Fruit fly (Drosophila melanogaster) whole organism, embryonic: ENCODE data around the gene CG34298.

Source experiments
- Adf1 ChIP-seq: fragments of 200-800 bp; sonication (Bioruptor generic); IDR thresholded peaks from 2 replicates; pipeline ENCODE4 v1.3.6; 2022; ENCODE audit warnings: missing biosample characterization, missing genetic modification characterization
- Atf-2 ChIP-seq: fragments of 200-800 bp; sonication (Bioruptor generic); optimal IDR thresholded peaks from 2 replicates; lab custom pipeline; 2016; ENCODE audit warnings: missing biosample characterization, missing genetic modification characterization
- B-H2 ChIP-seq: fragments of 200-800 bp; sonication (Bioruptor generic); optimal IDR thresholded peaks from 2 replicates; lab custom pipeline; 2018; ENCODE audit warnings: missing biosample characterization, mild to moderate bottlenecking, missing genetic modification characterization
- BEAF-32 ChIP-seq: fragments of 200-800 bp; sonication (Bioruptor generic); optimal IDR thresholded peaks from 3 replicates; lab custom pipeline; 2017; ENCODE audit warnings: missing biosample characterization, missing genetic modification characterization, mild to moderate bottlenecking, moderate library complexity, missing genetic modification reagents
- BtbVII ChIP-seq: fragments of 200-800 bp; sonication (Bioruptor generic); optimal IDR thresholded peaks from 3 replicates; lab custom pipeline; 2017; ENCODE audit warnings: missing biosample characterization, mild to moderate bottlenecking, missing genetic modification characterization
- CG10366 ChIP-seq: fragments of 200-800 bp; sonication (Bioruptor generic); IDR thresholded peaks from 2 replicates; pipeline ENCODE4 v1.3.6; 2022; ENCODE audit warnings: missing biosample characterization, missing genetic modification characterization
- CG10431 ChIP-seq: fragments of 200-800 bp; sonication (Bioruptor generic); optimal IDR thresholded peaks from 3 replicates; lab custom pipeline; 2018; ENCODE audit warnings: missing biosample characterization, mild to moderate bottlenecking, missing genetic modification characterization
- CG10565 ChIP-seq: fragments of 200-800 bp; sonication (Bioruptor generic); optimal IDR thresholded peaks from 3 replicates; lab custom pipeline; 2016; ENCODE audit warnings: missing biosample characterization, mild to moderate bottlenecking, missing genetic modification characterization
- CG11696 ChIP-seq: fragments of 200-800 bp; sonication (Bioruptor generic); IDR thresholded peaks from 2 replicates; pipeline ENCODE4 v1.3.6; 2022; ENCODE audit warnings: missing biosample characterization, missing genetic modification characterization
- CG13296 ChIP-seq: fragments of 200-800 bp; sonication (Bioruptor generic); optimal IDR thresholded peaks from 3 replicates; lab custom pipeline; 2018; ENCODE audit warnings: missing biosample characterization, mild to moderate bottlenecking, missing genetic modification characterization
- CG13424 ChIP-seq: fragments of 200-800 bp; sonication (Bioruptor generic); optimal IDR thresholded peaks from 2 replicates; lab custom pipeline; 2019; ENCODE audit warnings: missing biosample characterization, mild to moderate bottlenecking, missing genetic modification characterization, moderate library complexity
- CG16779 ChIP-seq: fragments of 200-800 bp; sonication (Bioruptor generic); IDR thresholded peaks from 2 replicates; pipeline ENCODE4 v1.3.6; 2022; ENCODE audit warnings: missing biosample characterization, missing genetic modification characterization
- CG18262 ChIP-seq: fragments of 200-800 bp; optimal IDR thresholded peaks from 3 replicates; lab custom pipeline; 2019; ENCODE audit warnings: missing biosample characterization, mild to moderate bottlenecking, missing genetic modification characterization, moderate library complexity
- CG2120 ChIP-seq: fragments of 200-800 bp; sonication (Bioruptor generic); optimal IDR thresholded peaks from 3 replicates; lab custom pipeline; 2016; ENCODE audit warnings: missing biosample characterization, missing genetic modification characterization
- CG2712 ChIP-seq: fragments of 200-800 bp; optimal IDR thresholded peaks from 3 replicates; lab custom pipeline; 2019; ENCODE audit warnings: missing biosample characterization, mild to moderate bottlenecking, missing genetic modification characterization, moderate library complexity
- CG30431 ChIP-seq: fragments of 200-800 bp; sonication (Bioruptor generic); optimal IDR thresholded peaks from 2 replicates; lab custom pipeline; 2017; ENCODE audit warnings: missing biosample characterization, missing genetic modification characterization
- CG32767 ChIP-seq: fragments of 200-800 bp; sonication (Bioruptor generic); IDR thresholded peaks from 2 replicates; pipeline ENCODE4 v1.3.6; 2022; ENCODE audit warnings: missing biosample characterization, missing genetic modification characterization
- CG4282 ChIP-seq: fragments of 200-800 bp; sonication (Bioruptor generic); optimal IDR thresholded peaks from 2 replicates; lab custom pipeline; 2016; ENCODE audit warnings: missing biosample characterization, missing genetic modification characterization
- CG5245 ChIP-seq: fragments of 200-800 bp; sonication (Bioruptor generic); optimal IDR thresholded peaks from 3 replicates; lab custom pipeline; 2016; ENCODE audit warnings: missing biosample characterization, missing genetic modification characterization
- CG6654 ChIP-seq: fragments of 200-800 bp; sonication (Bioruptor generic); optimal IDR thresholded peaks from 2 replicates; lab custom pipeline; 2017; ENCODE audit warnings: missing biosample characterization, mild to moderate bottlenecking, missing genetic modification characterization
- CG7786 ChIP-seq: fragments of 200-800 bp; sonication (Bioruptor generic); optimal IDR thresholded peaks from 2 replicates; lab custom pipeline; 2016; ENCODE audit warnings: missing biosample characterization, missing genetic modification characterization
- CG8359 ChIP-seq: fragments of 200-800 bp; sonication (Bioruptor generic); optimal IDR thresholded peaks from 2 replicates; lab custom pipeline; 2017; ENCODE audit warnings: missing biosample characterization, mild to moderate bottlenecking, missing genetic modification characterization, borderline replicate concordance
- CTCF ChIP-seq: fragments of 200-800 bp; sonication (Bioruptor generic); optimal IDR thresholded peaks from 2 replicates; lab custom pipeline; 2017; ENCODE audit warnings: missing biosample characterization, mild to moderate bottlenecking, missing genetic modification characterization, moderate library complexity
- D ChIP-seq, 2 experiments: fragments of 200-800 bp in 1 of 2; fragments of >200 bp in 1 of 2; sonication (Bioruptor generic) in 1 of 2; optimal IDR thresholded peaks; 2 replicates in 1 of 2; 3 replicates in 1 of 2; lab custom pipeline; 2017; ENCODE audit warnings: mild to moderate bottlenecking in 1 of 2, missing biosample characterization in 1 of 2, missing genetic modification characterization in 1 of 2, missing genetic modification reagents in 1 of 2
- Dad ChIP-seq: fragments of 200-800 bp; sonication (Bioruptor generic); optimal IDR thresholded peaks from 3 replicates; lab custom pipeline; 2016; ENCODE audit warnings: missing biosample characterization, missing genetic modification characterization
- Dbx ChIP-seq: fragments of 200-800 bp; sonication (Bioruptor generic); IDR thresholded peaks from 3 replicates; pipeline ENCODE4 v1.3.6; 2022; ENCODE audit warnings: missing biosample characterization, missing genetic modification characterization
- Fer2 ChIP-seq: fragments of 200-800 bp; sonication (Bioruptor generic); optimal IDR thresholded peaks from 2 replicates; lab custom pipeline; 2018; ENCODE audit warnings: missing biosample characterization, mild to moderate bottlenecking, missing genetic modification characterization, moderate library complexity
- GATAe ChIP-seq: fragments of 200-800 bp; sonication (Bioruptor generic); conservative IDR thresholded peaks from 2 replicates; pipeline ENCODE4 v1.3.6; 2022; ENCODE audit warnings: missing biosample characterization, missing genetic modification characterization
- H15 ChIP-seq: fragments of 200-800 bp; sonication (Bioruptor generic); IDR thresholded peaks from 3 replicates; pipeline ENCODE4 v1.3.6; 2022; ENCODE audit warnings: missing biosample characterization, missing genetic modification characterization
- MESR4 ChIP-seq: fragments of 200-800 bp; sonication (Bioruptor generic); optimal IDR thresholded peaks from 2 replicates; lab custom pipeline; 2018; ENCODE audit warnings: missing biosample characterization, mild to moderate bottlenecking, missing genetic modification characterization, moderate library complexity
- Trl ChIP-seq, 3 experiments: fragments of >200 bp in 2 of 3; fragments of 200-800 bp in 1 of 3; sonication (Bioruptor generic) in 1 of 3; optimal IDR thresholded peaks; 2 replicates in 1 of 3; 3 replicates in 2 of 3; lab custom pipeline; 2016 to 2017; ENCODE audit warnings: missing biosample characterization in 1 of 3, missing genetic modification characterization in 1 of 3
- ci ChIP-seq: fragments of 200-800 bp; sonication (Bioruptor generic); IDR thresholded peaks from 3 replicates; pipeline ENCODE4 v1.3.6; 2022; ENCODE audit warnings: missing biosample characterization, missing genetic modification characterization
- inv ChIP-seq: fragments of 200-800 bp; sonication (Bioruptor generic); IDR thresholded peaks from 2 replicates; pipeline ENCODE4 v1.3.6; 2022; ENCODE audit warnings: missing biosample characterization, missing genetic modification characterization; ENCODE audit not compliant: partially characterized antibody
- mirr ChIP-seq: fragments of 200-800 bp; sonication (Bioruptor generic); optimal IDR thresholded peaks from 3 replicates; lab custom pipeline; 2018; ENCODE audit warnings: missing biosample characterization, mild to moderate bottlenecking, missing genetic modification characterization
- mld ChIP-seq: fragments of 200-800 bp; sonication (Bioruptor generic); IDR thresholded peaks from 3 replicates; pipeline ENCODE4 v1.3.6; 2022; ENCODE audit warnings: missing biosample characterization, missing genetic modification characterization; ENCODE audit not compliant: partially characterized antibody
- nmo ChIP-seq: fragments of 200-800 bp; sonication (Bioruptor generic); optimal IDR thresholded peaks from 2 replicates; lab custom pipeline; 2018; ENCODE audit warnings: missing biosample characterization, mild to moderate bottlenecking, missing genetic modification characterization, moderate library complexity
- peb ChIP-seq: fragments of 200-800 bp; sonication (Bioruptor generic); IDR thresholded peaks from 2 replicates; pipeline ENCODE4 v1.3.6; 2022; ENCODE audit warnings: missing biosample characterization, missing genetic modification characterization
- pros ChIP-seq: fragments of 200-800 bp; sonication (Bioruptor generic); optimal IDR thresholded peaks from 3 replicates; lab custom pipeline; 2019; ENCODE audit warnings: missing biosample characterization, mild to moderate bottlenecking, missing genetic modification characterization, moderate library complexity
- psq ChIP-seq: fragments of 200-800 bp; sonication (Bioruptor generic); optimal IDR thresholded peaks from 2 replicates; lab custom pipeline; 2017; ENCODE audit warnings: missing biosample characterization, missing genetic modification characterization
- pzg ChIP-seq: fragments of 200-800 bp; sonication (Bioruptor generic); optimal IDR thresholded peaks from 3 replicates; lab custom pipeline; 2018; ENCODE audit warnings: missing biosample characterization, mild to moderate bottlenecking, missing genetic modification characterization, moderate library complexity
- slbo ChIP-seq: fragments of 200-800 bp; sonication (Bioruptor generic); IDR thresholded peaks from 2 replicates; pipeline ENCODE4 v1.3.6; 2022; ENCODE audit warnings: missing biosample characterization, missing genetic modification characterization
- sna ChIP-seq: fragments of 200-800 bp; sonication (Bioruptor generic); IDR thresholded peaks from 2 replicates; pipeline ENCODE4 v1.3.6; 2022; ENCODE audit warnings: missing biosample characterization, missing genetic modification characterization; ENCODE audit not compliant: partially characterized antibody
- sr ChIP-seq: fragments of 200-800 bp; sonication (Bioruptor generic); IDR thresholded peaks from 3 replicates; pipeline ENCODE4 v1.3.6; 2022; ENCODE audit warnings: missing biosample characterization, missing genetic modification characterization
- ssp ChIP-seq: fragments of 200-800 bp; sonication (Bioruptor generic); IDR thresholded peaks from 2 replicates; pipeline ENCODE4 v1.3.6; 2022; ENCODE audit warnings: missing biosample characterization, missing genetic modification characterization
- tio ChIP-seq: fragments of 200-800 bp; sonication (Bioruptor generic); optimal IDR thresholded peaks from 2 replicates; lab custom pipeline; 2017; ENCODE audit warnings: missing biosample characterization, missing genetic modification characterization, inconsistent platforms
- trem ChIP-seq: fragments of 200-800 bp; optimal IDR thresholded peaks from 3 replicates; lab custom pipeline; 2019; ENCODE audit warnings: missing biosample characterization, mild to moderate bottlenecking, missing genetic modification characterization, moderate library complexity
- twi ChIP-seq: fragments of 200-800 bp; optimal IDR thresholded peaks from 2 replicates; lab custom pipeline; 2019; ENCODE audit warnings: missing biosample characterization, mild to moderate bottlenecking, missing genetic modification characterization, moderate library complexity
- vfl ChIP-seq: fragments of 200-800 bp; sonication (Bioruptor generic); optimal IDR thresholded peaks from 2 replicates; lab custom pipeline; 2016; ENCODE audit warnings: missing biosample characterization, missing genetic modification characterization
- zen ChIP-seq: fragments of 200-800 bp; sonication (Bioruptor generic); optimal IDR thresholded peaks from 3 replicates; lab custom pipeline; 2018; ENCODE audit warnings: missing biosample characterization, mild to moderate bottlenecking, missing genetic modification characterization, moderate library complexity

Gene CG34298

DNA sequence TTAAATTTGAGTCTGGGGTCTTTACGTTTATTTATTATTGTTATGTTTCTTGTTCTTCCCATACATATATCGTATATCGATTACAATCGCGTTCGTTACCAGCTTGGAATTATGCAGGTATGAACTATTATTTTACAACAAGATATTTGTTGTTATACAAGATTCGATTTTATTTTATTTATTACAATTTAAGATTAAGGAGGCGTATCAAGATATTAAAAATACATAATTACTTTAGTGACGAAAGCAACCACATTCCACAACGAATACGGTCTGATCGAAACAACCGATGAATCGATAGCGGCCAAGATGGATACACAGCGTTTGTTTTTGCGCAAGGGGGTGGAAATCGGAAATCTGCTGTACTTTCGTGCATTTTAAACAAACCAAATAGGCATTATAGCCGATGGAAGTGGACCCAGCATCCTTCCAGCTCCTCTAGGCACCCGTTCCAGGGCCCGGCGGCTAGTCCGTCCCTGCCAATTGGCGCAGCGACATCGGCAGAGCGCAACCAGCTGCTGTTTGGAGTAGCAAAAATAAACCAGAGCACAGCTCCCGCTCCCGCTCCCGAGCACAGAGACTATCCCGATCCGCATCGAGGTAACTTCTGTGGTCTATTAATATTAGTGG is 1.9 kb upstream of the CG34298 start, which contains the start of the genes CG15525 and CG11504:
TSS of gene CG15525 (minus strand) at position 70 of the 630 bp plus-strand sequence.
TSS of gene CG11504 (plus strand) at position 294 of the 630 bp plus-strand sequence.
- peak; percentile 75 for TF ChIP-seq CG2120 (GFP tag; lab: Kevin White, UChicago)
- TF ChIP-seq Atf-2 (GFP tag; lab: Kevin White, UChicago) = peak; percentile 1
- TF ChIP-seq CG2712 (tag; lab: Kevin White, UChicago) = no peak
- TF ChIP-seq inv (GFP tag; lab: Robert Waterston, UW) = peak; percentile 87
- TF ChIP-seq CG10366 (GFP tag; lab: Robert Waterston, UW) = peak; percentile 54; the same call in 1 of the 2 replicates
- TF ChIP-seq Dad = peak; percentile 5
- TF ChIP-seq CG32767 (GFP tag; lab: Robert Waterston, UW) = peak; percentile 92
- TF ChIP-seq pros = no peak
- TF ChIP-seq Adf1 (GFP tag; lab: Robert Waterston, UW) = no peak
- no peak for TF ChIP-seq GATAe (GFP tag; lab: Robert Waterston, UW)
- TF ChIP-seq sna (GFP tag; lab: Robert Waterston, UW) = peak; percentile 89
- peak; percentile 62 for TF ChIP-seq nmo
- no peak for TF ChIP-seq Trl (optimal IDR thresholded peaks at IDR 0.05; lab: Kevin White, UChicago)
- no peak for TF ChIP-seq Trl (GFP tag; optimal IDR thresholded peaks at IDR 0.05; lab: Kevin White, UChicago)
- no peak for TF ChIP-seq CG4282 (GFP tag; lab: Kevin White, UChicago)
- TF ChIP-seq tio (GFP tag; lab: Kevin White, UChicago) = no peak
- no peak for TF ChIP-seq CG16779 (GFP tag; lab: Robert Waterston, UW)
- TF ChIP-seq vfl (GFP tag; lab: Kevin White, UChicago) = peak; percentile 34
- TF ChIP-seq psq = no peak
- peak; percentile 63 for TF ChIP-seq pzg (GFP tag; lab: Kevin White, UChicago)
- TF ChIP-seq CG5245 (GFP tag; lab: Kevin White, UChicago) = no peak
- peak; percentile 32 for TF ChIP-seq zen (tag; lab: Kevin White, UChicago)
- TF ChIP-seq mirr (GFP tag; lab: Kevin White, UChicago) = no peak
- no peak for TF ChIP-seq H15
- no peak for TF ChIP-seq Fer2
- TF ChIP-seq peb = no peak
- TF ChIP-seq CG6654 (GFP tag; lab: Kevin White, UChicago) = no peak
- peak; percentile 22; the same call in 1 of the 2 replicates for TF ChIP-seq ssp (GFP tag; lab: Robert Waterston, UW)
- no peak for TF ChIP-seq CG8359
- peak; percentile 91 for TF ChIP-seq BEAF-32 (GFP tag; lab: Kevin White, UChicago)
- peak; percentile 85 for TF ChIP-seq trem (tag; lab: Kevin White, UChicago)
- TF ChIP-seq mld (GFP tag; lab: Robert Waterston, UW) = 0 out of 3 replicates have a peak, but pooled peaks have one; percentile 71
- no peak for TF ChIP-seq twi
- TF ChIP-seq MESR4 (GFP tag; lab: Kevin White, UChicago) = peak; percentile 66
- no peak for TF ChIP-seq CG18262 (tag; lab: Kevin White, UChicago)
- TF ChIP-seq slbo (GFP tag; lab: Robert Waterston, UW) = peak; percentile 84
- no peak for TF ChIP-seq sr (GFP tag; lab: Robert Waterston, UW)
- TF ChIP-seq CG30431 (GFP tag; lab: Kevin White, UChicago) = no peak
- no peak for TF ChIP-seq B-H2 (GFP tag; lab: Kevin White, UChicago)
- TF ChIP-seq CG11696 (GFP tag; lab: Robert Waterston, UW) = no peak
- no peak for TF ChIP-seq D (optimal IDR thresholded peaks at IDR 0.05; lab: Kevin White, UChicago)
- no peak for TF ChIP-seq D (GFP tag; optimal IDR thresholded peaks at IDR 0.05; lab: Kevin White, UChicago)
- peak; percentile 39 for TF ChIP-seq CG13424 (tag; lab: Kevin White, UChicago)
- 0 out of 3 replicates have a peak, but pooled peaks have one; percentile 46 for TF ChIP-seq ci (GFP tag; lab: Robert Waterston, UW)
- no peak for TF ChIP-seq CG10565 (GFP tag; lab: Kevin White, UChicago)
- no peak for TF ChIP-seq CG13296 (GFP tag; lab: Kevin White, UChicago)
- peak; percentile 37 for TF ChIP-seq CG7786 (GFP tag; lab: Kevin White, UChicago)
- no peak for TF ChIP-seq CG10431
- peak; percentile 69; the same call in 2 of the 3 replicates for TF ChIP-seq Dbx
- TF ChIP-seq BtbVII (GFP tag; lab: Kevin White, UChicago) = no peak
- TF ChIP-seq CTCF (GFP tag; lab: Kevin White, UChicago) = no peak
